Fruit fly (Drosophila melanogaster) whole organism, embryonic: ENCODE results near the gene Glg1.

ENCODE experiments used
- ATbp ChIP-seq: fragments of 200-800 bp; sonication (Bioruptor generic); optimal IDR thresholded peaks from 2 replicates; lab custom pipeline; 2017; ENCODE audit warnings: missing biosample characterization, mild to moderate bottlenecking, missing genetic modification characterization, missing genetic modification reagents
- BEAF-32 ChIP-seq: fragments of 200-800 bp; sonication (Bioruptor generic); optimal IDR thresholded peaks from 3 replicates; lab custom pipeline; 2017; ENCODE audit warnings: missing biosample characterization, missing genetic modification characterization, mild to moderate bottlenecking, moderate library complexity, missing genetic modification reagents
- CG12155 ChIP-seq: fragments of 200-800 bp; sonication (Bioruptor generic); optimal IDR thresholded peaks from 3 replicates; lab custom pipeline; 2016; ENCODE audit warnings: missing biosample characterization, missing genetic modification characterization
- CG12236 ChIP-seq: fragments of 200-800 bp; sonication (Bioruptor generic); optimal IDR thresholded peaks from 2 replicates; lab custom pipeline; 2016; ENCODE audit warnings: missing biosample characterization, missing genetic modification characterization
- CG1233 ChIP-seq: fragments of 200-800 bp; sonication (Bioruptor generic); optimal IDR thresholded peaks from 4 replicates; lab custom pipeline; 2018; ENCODE audit warnings: missing biosample characterization, mild to moderate bottlenecking, missing genetic modification characterization
- CG12391 ChIP-seq: fragments of 200-800 bp; sonication (Bioruptor generic); optimal IDR thresholded peaks from 3 replicates; lab custom pipeline; 2018; ENCODE audit warnings: missing biosample characterization, mild to moderate bottlenecking, missing genetic modification characterization, moderate library complexity
- CG12744 ChIP-seq: fragments of 200-800 bp; sonication (Bioruptor generic); optimal IDR thresholded peaks from 2 replicates; lab custom pipeline; 2016; ENCODE audit warnings: missing biosample characterization, missing genetic modification characterization
- CG12769 ChIP-seq: fragments of 200-800 bp; sonication (Bioruptor generic); optimal IDR thresholded peaks from 2 replicates; lab custom pipeline; 2019; ENCODE audit warnings: missing biosample characterization, mild to moderate bottlenecking, missing genetic modification characterization, moderate library complexity
- CG13287 ChIP-seq: fragments of 200-800 bp; sonication (Bioruptor generic); IDR thresholded peaks from 2 replicates; pipeline ENCODE4 v1.3.6; 2022; ENCODE audit warnings: missing biosample characterization, missing genetic modification characterization; ENCODE audit not compliant: partially characterized antibody
- CG13624 ChIP-seq: fragments of 200-800 bp; sonication (Bioruptor generic); optimal IDR thresholded peaks from 2 replicates; lab custom pipeline; 2016; ENCODE audit warnings: missing biosample characterization, missing genetic modification characterization
- CG14667 ChIP-seq: fragments of 200-800 bp; sonication (Bioruptor generic); IDR thresholded peaks from 2 replicates; pipeline ENCODE4 v1.3.6; 2022; ENCODE audit warnings: missing biosample characterization, missing genetic modification characterization
- CG18011 ChIP-seq: fragments of 200-800 bp; sonication (Bioruptor generic); optimal IDR thresholded peaks from 2 replicates; lab custom pipeline; 2017; ENCODE audit warnings: missing biosample characterization, missing genetic modification characterization, mild to moderate bottlenecking, moderate library complexity, missing genotype
- CG31224 ChIP-seq: fragments of 200-800 bp; sonication (Bioruptor generic); IDR thresholded peaks from 2 replicates; pipeline ENCODE4 v1.3.6; 2022; ENCODE audit warnings: missing biosample characterization, missing genetic modification characterization
- CG33557 ChIP-seq: fragments of 200-800 bp; sonication (Bioruptor generic); optimal IDR thresholded peaks from 2 replicates; lab custom pipeline; 2019; ENCODE audit warnings: missing biosample characterization, mild to moderate bottlenecking, missing genetic modification characterization, moderate library complexity
- CG3407 ChIP-seq: fragments of 200-800 bp; sonication (Bioruptor generic); optimal IDR thresholded peaks from 2 replicates; lab custom pipeline; 2018; ENCODE audit warnings: missing biosample characterization, mild to moderate bottlenecking, missing genetic modification characterization
- CG3838 ChIP-seq: fragments of 200-800 bp; sonication (Bioruptor generic); optimal IDR thresholded peaks from 3 replicates; lab custom pipeline; 2016; ENCODE audit warnings: missing biosample characterization, missing genetic modification characterization
- CG42726 ChIP-seq: fragments of 200-800 bp; sonication (Bioruptor generic); IDR thresholded peaks from 2 replicates; pipeline ENCODE4 v1.3.6; 2022; ENCODE audit warnings: missing biosample characterization, missing genetic modification characterization; ENCODE audit not compliant: partially characterized antibody
- CG6272 ChIP-seq: fragments of 200-800 bp; sonication (Bioruptor generic); IDR thresholded peaks from 2 replicates; pipeline ENCODE4 v1.3.6; 2022; ENCODE audit warnings: missing biosample characterization, missing genetic modification characterization
- CG7928 ChIP-seq: fragments of 200-800 bp; sonication (Bioruptor generic); optimal IDR thresholded peaks from 2 replicates; lab custom pipeline; 2017; ENCODE audit warnings: missing biosample characterization, mild to moderate bottlenecking, missing genetic modification characterization
- CG9609 ChIP-seq: fragments of 200-800 bp; sonication (Bioruptor generic); optimal IDR thresholded peaks from 3 replicates; lab custom pipeline; 2016; ENCODE audit warnings: missing biosample characterization, missing genetic modification characterization
- CG9876 ChIP-seq: fragments of 200-800 bp; sonication (Bioruptor generic); optimal IDR thresholded peaks from 2 replicates; lab custom pipeline; 2016; ENCODE audit warnings: missing biosample characterization, missing genetic modification characterization
- Dad ChIP-seq: fragments of 200-800 bp; sonication (Bioruptor generic); optimal IDR thresholded peaks from 3 replicates; lab custom pipeline; 2016; ENCODE audit warnings: missing biosample characterization, missing genetic modification characterization
- Deaf1 ChIP-seq: fragments of 200-800 bp; optimal IDR thresholded peaks from 3 replicates; lab custom pipeline; 2019; ENCODE audit warnings: missing biosample characterization, mild to moderate bottlenecking, missing genetic modification characterization, moderate library complexity
- HLH54F ChIP-seq: fragments of 200-800 bp; sonication (Bioruptor generic); optimal IDR thresholded peaks from 3 replicates; lab custom pipeline; 2016; ENCODE audit warnings: missing biosample characterization, missing genetic modification characterization
- Hmr ChIP-seq: fragments of 200-800 bp; sonication (Bioruptor generic); optimal IDR thresholded peaks from 3 replicates; lab custom pipeline; 2017; ENCODE audit warnings: mild to moderate bottlenecking, missing biosample characterization, missing genetic modification reagents, missing genetic modification characterization
- Max ChIP-seq: fragments of 200-800 bp; sonication (Bioruptor generic); optimal IDR thresholded peaks from 2 replicates; lab custom pipeline; 2016; ENCODE audit warnings: missing biosample characterization, mild to moderate bottlenecking, missing genetic modification characterization
- Mes4 ChIP-seq: fragments of 200-800 bp; sonication (Bioruptor generic); optimal IDR thresholded peaks from 2 replicates; lab custom pipeline; 2016; ENCODE audit warnings: missing biosample characterization, missing genetic modification characterization
- Optix ChIP-seq: fragments of 200-800 bp; sonication (Bioruptor generic); IDR thresholded peaks from 3 replicates; pipeline ENCODE4 v1.3.6; 2022; ENCODE audit warnings: missing biosample characterization, missing genetic modification characterization
- Side ChIP-seq: fragments of 200-800 bp; sonication (Bioruptor generic); optimal IDR thresholded peaks from 2 replicates; lab custom pipeline; 2016; ENCODE audit warnings: missing biosample characterization, missing genetic modification characterization
- ase ChIP-seq: fragments of 200-800 bp; sonication (Bioruptor generic); IDR thresholded peaks from 3 replicates; pipeline ENCODE4 v1.3.6; 2022; ENCODE audit warnings: missing biosample characterization, missing genetic modification characterization
- ato ChIP-seq: fragments of 200-800 bp; sonication (Bioruptor generic); IDR thresholded peaks from 2 replicates; pipeline ENCODE4 v1.3.6; 2022; ENCODE audit warnings: missing biosample characterization, missing genetic modification characterization; ENCODE audit not compliant: partially characterized antibody
- bbx ChIP-seq: fragments of 200-800 bp; sonication (Bioruptor generic); IDR thresholded peaks from 2 replicates; pipeline ENCODE4 v1.3.6; 2022; ENCODE audit warnings: missing biosample characterization, missing genetic modification characterization; ENCODE audit not compliant: partially characterized antibody
- br ChIP-seq: fragments of >200 bp; optimal IDR thresholded peaks from 2 replicates; lab custom pipeline; 2017
- chinmo ChIP-seq: fragments of 200-800 bp; sonication (Bioruptor generic); IDR thresholded peaks from 4 replicates; pipeline ENCODE4 v1.3.6; 2022; ENCODE audit warnings: missing biosample characterization, missing genetic modification characterization; ENCODE audit not compliant: partially characterized antibody
- corto ChIP-seq: fragments of 200-800 bp; sonication (Bioruptor generic); optimal IDR thresholded peaks from 2 replicates; lab custom pipeline; 2016; ENCODE audit warnings: missing biosample characterization, mild to moderate bottlenecking, missing genetic modification characterization, moderate library complexity
- crol ChIP-seq: fragments of 200-800 bp; sonication (Bioruptor generic); IDR thresholded peaks from 2 replicates; pipeline ENCODE4 v1.3.6; 2022; ENCODE audit warnings: missing biosample characterization, missing genetic modification characterization
- dati ChIP-seq: fragments of 200-800 bp; sonication (Bioruptor generic); IDR thresholded peaks from 2 replicates; pipeline ENCODE4 v1.3.6; 2022; ENCODE audit warnings: missing biosample characterization, missing genetic modification characterization
- dmrt11E ChIP-seq: fragments of 200-800 bp; sonication (Bioruptor generic); optimal IDR thresholded peaks from 3 replicates; lab custom pipeline; 2018; ENCODE audit warnings: missing biosample characterization, mild to moderate bottlenecking, missing genetic modification characterization, moderate library complexity
- eyg ChIP-seq: fragments of 200-800 bp; sonication (Bioruptor generic); optimal IDR thresholded peaks from 3 replicates; lab custom pipeline; 2016; ENCODE audit warnings: missing biosample characterization, missing genetic modification characterization
- fd3F ChIP-seq: fragments of 200-800 bp; sonication (Bioruptor generic); optimal IDR thresholded peaks from 2 replicates; lab custom pipeline; 2018; ENCODE audit warnings: missing biosample characterization, mild to moderate bottlenecking, missing genetic modification characterization, moderate library complexity
- gcm ChIP-seq: fragments of 200-800 bp; sonication (Bioruptor generic); optimal IDR thresholded peaks from 2 replicates; lab custom pipeline; 2019; ENCODE audit warnings: missing biosample characterization, mild to moderate bottlenecking, missing genetic modification characterization, moderate library complexity
- gcm2 ChIP-seq: fragments of 200-800 bp; sonication (Bioruptor generic); optimal IDR thresholded peaks from 2 replicates; lab custom pipeline; 2016; ENCODE audit warnings: missing biosample characterization, missing genetic modification characterization
- gsb-n ChIP-seq: fragments of 200-800 bp; sonication (Bioruptor generic); optimal IDR thresholded peaks from 3 replicates; lab custom pipeline; 2018; ENCODE audit warnings: missing biosample characterization, mild to moderate bottlenecking, missing genetic modification characterization
- ind ChIP-seq: fragments of 200-800 bp; sonication (Bioruptor generic); optimal IDR thresholded peaks from 3 replicates; lab custom pipeline; 2016; ENCODE audit warnings: missing biosample characterization, missing genetic modification characterization
- knrl ChIP-seq: fragments of 200-800 bp; sonication (Bioruptor generic); IDR thresholded peaks from 3 replicates; pipeline ENCODE4 v1.3.6; 2022; ENCODE audit warnings: missing biosample characterization, missing genetic modification characterization; ENCODE audit not compliant: partially characterized antibody
- nerfin-1 ChIP-seq: fragments of 200-800 bp; sonication (Bioruptor generic); optimal IDR thresholded peaks from 3 replicates; lab custom pipeline; 2019; ENCODE audit warnings: missing biosample characterization, mild to moderate bottlenecking, missing genetic modification characterization, moderate library complexity
- sens ChIP-seq: fragments of 200-800 bp; sonication (Bioruptor generic); peaks from one replicate; lab custom pipeline; 2016; ENCODE audit warnings: missing biosample characterization, missing genetic modification characterization
- shn ChIP-seq: fragments of 200-800 bp; sonication (Bioruptor generic); optimal IDR thresholded peaks from 3 replicates; lab custom pipeline; 2016; ENCODE audit warnings: missing biosample characterization, missing genetic modification characterization
- ttk ChIP-seq: fragments of 200-800 bp; sonication (Bioruptor generic); IDR thresholded peaks from 2 replicates; pipeline ENCODE4 v2.1.2; 2022; ENCODE audit warnings: missing biosample characterization, missing genetic modification characterization
- usp ChIP-seq: fragments of >200 bp; optimal IDR thresholded peaks from 2 replicates; lab custom pipeline; 2017; ENCODE audit warnings: missing biosample characterization, missing genetic modification characterization
- vvl ChIP-seq: fragments of 200-800 bp; sonication (Bioruptor generic); IDR thresholded peaks from 2 replicates; pipeline ENCODE4 v1.3.6; 2022; ENCODE audit warnings: missing biosample characterization, missing genetic modification characterization
- wdn ChIP-seq: fragments of 200-800 bp; sonication (Bioruptor generic); IDR thresholded peaks from 2 replicates; pipeline ENCODE4 v1.3.6; 2022; ENCODE audit warnings: missing biosample characterization, missing genetic modification characterization

Gene Glg1

dm6 chr3L:21501928-21502327 lies 5.4 kb downstream of the Glg1 start (continued):
- TF ChIP-seq CG42726 (no peak), shn (GFP tag; lab: Kevin White, UChicago) (no peak), BEAF-32 (GFP tag; lab: Kevin White, UChicago) (no peak), gcm2 (GFP tag; lab: Kevin White, UChicago) (no peak), CG3838 (GFP tag; lab: Kevin White, UChicago) (no peak), Mes4 (GFP tag; lab: Kevin White, UChicago) (no peak), dmrt11E (tag; lab: Kevin White, UChicago) (no peak), CG3407 (GFP tag; lab: Kevin White, UChicago) (no peak), dati (GFP tag; lab: Robert Waterston, UW) (no peak), vvl (GFP tag; lab: Robert Waterston, UW) (peak; percentile 62), br (lab: Kevin White, UChicago) (no peak), ase (GFP tag; lab: Robert Waterston, UW) (no peak), bbx (GFP tag; lab: Robert Waterston, UW) (no peak), CG12236 (GFP tag; lab: Kevin White, UChicago) (no peak), CG13624 (GFP tag; lab: Kevin White, UChicago) (peak; percentile 9), Optix (GFP tag; lab: Robert Waterston, UW) (no peak), CG12391 (no peak), nerfin-1 (tag; lab: Kevin White, UChicago) (no peak), ttk (0 out of 2 replicates have a peak, but pooled peaks have one; percentile 15), ATbp (GFP tag; lab: Kevin White, UChicago) (no peak), CG7928 (GFP tag; lab: Kevin White, UChicago) (no peak), usp (GFP tag; lab: Kevin White, UChicago) (no peak), CG1233 (GFP tag; lab: Kevin White, UChicago) (no peak), CG12769 (tag; lab: Kevin White, UChicago) (peak; percentile 15), CG33557 (GFP tag; lab: Kevin White, UChicago) (no peak), knrl (GFP tag; lab: Robert Waterston, UW) (no peak), wdn (0 out of 2 replicates have a peak, but pooled peaks have one; percentile 42), eyg (GFP tag; lab: Kevin White, UChicago) (no peak), CG14667 (GFP tag; lab: Robert Waterston, UW) (no peak), CG18011 (GFP tag; lab: Kevin White, UChicago) (no peak), CG13287 (GFP tag; lab: Robert Waterston, UW) (no peak), gcm (GFP tag; lab: Kevin White, UChicago) (no peak), chinmo (GFP tag; lab: Robert Waterston, UW) (no peak), crol (GFP tag; lab: Robert Waterston, UW) (no peak), CG9876 (GFP tag; lab: Kevin White, UChicago) (no peak), HLH54F (GFP tag; lab: Kevin White, UChicago) (no peak), CG12155 (no peak), Max (GFP tag; lab: Kevin White, UChicago) (no peak), Hmr (GFP tag; lab: Kevin White, UChicago) (peak; percentile 36), CG9609 (GFP tag; lab: Kevin White, UChicago) (no peak), Dad (GFP tag; lab: Kevin White, UChicago) (no peak), CG12744 (GFP tag; lab: Kevin White, UChicago) (no peak), corto (no peak), sens (GFP tag; lab: Kevin White, UChicago) (no peak), Deaf1 (no peak), ato (no peak), CG31224 (GFP tag; lab: Robert Waterston, UW) (no peak), gsb-n (tag; lab: Kevin White, UChicago) (no peak), Side (no peak), CG6272 (no peak), ind (GFP tag; lab: Kevin White, UChicago) (no peak), fd3F (GFP tag; lab: Kevin White, UChicago) (peak; percentile 9)
